Fruit fly (Drosophila melanogaster): Measurements from ENCODE around the gene CG3088.

- TF ChIP-seq cnc (optimal IDR thresholded peaks at IDR 0.05) (no peak), pad (GFP tag; optimal IDR thresholded peaks at IDR 0.05) (no peak), kay (GFP tag; ENCODE audit: borderline replicate concordance) (no peak), ovo (GFP tag; optimal IDR thresholded peaks at IDR 0.05) (no peak), CG11617 (GFP tag; optimal IDR thresholded peaks at IDR 0.05) (no peak), CG12768 (GFP tag; optimal IDR thresholded peaks at IDR 0.05) (no peak), CG14711 (tag; optimal IDR thresholded peaks at IDR 0.05) (no peak)
Observed at dm6 chr3L:9583388-9583787, 17.7 kb downstream of the CG3088 start.

Measured in whole organism, adult.